Worm (Caenorhabditis elegans) whole organism, L1 larva: Measurements from ENCODE around the gene lgc-27.
A peak's percentile ranks its signal among the peaks of the same experiment; 100 is the strongest.

ENCODE experiments used
- C04F5.9 ChIP-seq: sonication (generic microtip); optimal IDR thresholded peaks from 2 replicates; lab custom pipeline; 2016; ENCODE audit warnings: missing genetic modification characterization, missing compliant biosample characterization
- C16A3.4 ChIP-seq: fragments of 150-350 bp; optimal IDR thresholded peaks from 2 replicates; lab custom pipeline; 2014; ENCODE audit warnings: missing biosample characterization, missing genetic modification characterization
- F16B12.6 ChIP-seq: fragments of 150-350 bp; optimal IDR thresholded peaks from 2 replicates; lab custom pipeline; 2014; ENCODE audit warnings: missing biosample characterization, missing genetic modification characterization
- alr-1 ChIP-seq: fragments of 200-800 bp; sonication (Bioruptor generic); optimal IDR thresholded peaks from 2 replicates; lab custom pipeline; 2018; ENCODE audit warnings: borderline replicate concordance, mild to moderate bottlenecking, missing genetic modification characterization, missing compliant biosample characterization
- ama-1 ChIP-seq: fragments of 150-350 bp; optimal IDR thresholded peaks from 2 replicates; lab custom pipeline; 2014
- blmp-1 ChIP-seq: fragments of 150-350 bp; optimal IDR thresholded peaks from 2 replicates; lab custom pipeline; 2014; ENCODE audit warnings: missing biosample characterization, missing genetic modification characterization
- ceh-63 ChIP-seq: fragments of 200-800 bp; sonication (Bioruptor generic); optimal IDR thresholded peaks from 2 replicates; lab custom pipeline; 2018; ENCODE audit warnings: mild to moderate bottlenecking, missing genetic modification characterization, missing compliant biosample characterization
- ceh-82 ChIP-seq, 3 experiments: fragments of 150-350 bp in 1 of 3; sonication (generic microtip) in 2 of 3; optimal IDR thresholded peaks; 2 replicates each; lab custom pipeline; 2014 to 2017; ENCODE audit warnings: missing biosample characterization in 3 of 3, missing genetic modification characterization in 3 of 3
- efl-3 ChIP-seq: fragments of 200-800 bp; sonication (Bioruptor generic); optimal IDR thresholded peaks from 2 replicates; lab custom pipeline; 2018; ENCODE audit warnings: mild to moderate bottlenecking, missing genetic modification characterization, missing compliant biosample characterization
- ets-5 ChIP-seq: fragments of 200-800 bp; sonication (Bioruptor generic); IDR thresholded peaks from 2 replicates; pipeline ENCODE4 v1.3.6; 2022; ENCODE audit warnings: missing genetic modification characterization, missing compliant biosample characterization
- fkh-10 ChIP-seq: sonication (generic microtip); optimal IDR thresholded peaks from 2 replicates; lab custom pipeline; 2017; ENCODE audit warnings: missing biosample characterization, missing genetic modification reagents, missing genetic modification characterization
- fos-1 ChIP-seq: fragments of 150-350 bp; optimal IDR thresholded peaks from 2 replicates; lab custom pipeline; 2014; ENCODE audit warnings: missing biosample characterization, missing genetic modification characterization
- grh-1 ChIP-seq: fragments of 200-800 bp; sonication (Bioruptor generic); IDR thresholded peaks from 2 replicates; pipeline ENCODE4 v1.3.6; 2022; ENCODE audit warnings: missing genetic modification reagents, missing genetic modification characterization, missing compliant biosample characterization
- isw-1 ChIP-seq: fragments of 200-800 bp; sonication (Bioruptor generic); IDR thresholded peaks from 2 replicates; pipeline ENCODE4 v1.3.6; 2022; ENCODE audit warnings: missing genetic modification characterization, missing compliant biosample characterization
- jun-1 ChIP-seq: fragments of 150-350 bp; optimal IDR thresholded peaks from 2 replicates; lab custom pipeline; 2014; ENCODE audit warnings: missing biosample characterization, missing genetic modification reagents, missing genetic modification characterization
- lin-13 ChIP-seq: fragments of 150-350 bp; optimal IDR thresholded peaks from 2 replicates; lab custom pipeline; 2014; ENCODE audit warnings: missing biosample characterization, missing genetic modification reagents, missing genetic modification characterization
- lin-35 ChIP-seq, 2 experiments: fragments of 150-350 bp; optimal IDR thresholded peaks; 2 replicates each; lab custom pipeline; 2014; ENCODE audit warnings: missing biosample characterization in 2 of 2, missing genetic modification characterization in 2 of 2, missing genetic modification reagents in 2 of 2
- lin-39 ChIP-seq: fragments of 150-350 bp; optimal IDR thresholded peaks from 2 replicates; lab custom pipeline; 2014; ENCODE audit warnings: missing biosample characterization, missing genetic modification reagents, missing genetic modification characterization
- lir-3 ChIP-seq: sonication (generic microtip); optimal IDR thresholded peaks from 2 replicates; lab custom pipeline; 2016; ENCODE audit warnings: mild to moderate bottlenecking, missing genetic modification characterization, moderate library complexity, missing compliant biosample characterization; ENCODE audit not compliant: poor library complexity
- lsy-2 ChIP-seq, 2 experiments: fragments of 150-350 bp; optimal IDR thresholded peaks; 2 replicates each; lab custom pipeline; 2014; ENCODE audit warnings: missing biosample characterization in 2 of 2, missing genetic modification characterization in 2 of 2
- mdl-1 ChIP-seq, 2 experiments: fragments of 150-350 bp; optimal IDR thresholded peaks; 2 replicates each; lab custom pipeline; 2014 to 2017; ENCODE audit warnings: missing biosample characterization in 2 of 2, missing genetic modification characterization in 2 of 2, inconsistent platforms in 1 of 2
- nhr-11 ChIP-seq: fragments of 150-350 bp; optimal IDR thresholded peaks from 2 replicates; lab custom pipeline; 2014; ENCODE audit warnings: missing biosample characterization, missing genetic modification characterization
- nhr-19 ChIP-seq: fragments of 200-800 bp; sonication (Bioruptor generic); conservative IDR thresholded peaks from 2 replicates; pipeline ENCODE4 v1.3.6; 2022; ENCODE audit warnings: missing genetic modification characterization, missing compliant biosample characterization
- nhr-20 ChIP-seq: sonication (generic microtip); optimal IDR thresholded peaks from 2 replicates; lab custom pipeline; 2016; ENCODE audit warnings: mild to moderate bottlenecking, missing genetic modification characterization, missing compliant biosample characterization
- nhr-237 ChIP-seq: fragments of 150-350 bp; optimal IDR thresholded peaks from 2 replicates; lab custom pipeline; 2014; ENCODE audit warnings: missing biosample characterization, missing genetic modification characterization
- nhr-76 ChIP-seq: sonication (generic microtip); optimal IDR thresholded peaks from 2 replicates; lab custom pipeline; 2017; ENCODE audit warnings: missing biosample characterization, missing genetic modification characterization
- nhr-77 ChIP-seq: fragments of 150-350 bp; optimal IDR thresholded peaks from 2 replicates; lab custom pipeline; 2014; ENCODE audit warnings: missing biosample characterization, missing genetic modification characterization
- pax-3 ChIP-seq: fragments of 200-800 bp; sonication (Bioruptor generic); optimal IDR thresholded peaks from 2 replicates; lab custom pipeline; 2018; ENCODE audit warnings: mild to moderate bottlenecking, missing genetic modification characterization, moderate library complexity, missing compliant biosample characterization
- swsn-7 ChIP-seq: sonication (generic microtip); optimal IDR thresholded peaks from 2 replicates; lab custom pipeline; 2016; ENCODE audit warnings: missing genetic modification characterization, missing compliant biosample characterization
- unc-130 ChIP-seq: fragments of 150-350 bp; optimal IDR thresholded peaks from 2 replicates; lab custom pipeline; 2017; ENCODE audit warnings: missing biosample characterization, missing genetic modification characterization, inconsistent platforms
- unc-30 ChIP-seq: sonication (generic microtip); optimal IDR thresholded peaks from 2 replicates; lab custom pipeline; 2017; ENCODE audit warnings: missing biosample characterization, missing genetic modification characterization
- unc-62 ChIP-seq: fragments of 150-350 bp; optimal IDR thresholded peaks from 2 replicates; lab custom pipeline; 2014; ENCODE audit warnings: missing biosample characterization, missing genetic modification reagents, missing genetic modification characterization
- vab-15 ChIP-seq: sonication (generic microtip); optimal IDR thresholded peaks from 2 replicates; lab custom pipeline; 2017; ENCODE audit warnings: missing genotype, mild to moderate bottlenecking, missing genetic modification characterization, missing compliant biosample characterization
- zip-4 ChIP-seq: fragments of 200-800 bp; sonication (Bioruptor generic); optimal IDR thresholded peaks from 2 replicates; lab custom pipeline; 2018; ENCODE audit warnings: mild to moderate bottlenecking, missing genetic modification characterization, moderate library complexity, missing compliant biosample characterization
- ztf-11 ChIP-seq, 2 experiments: sonication (generic microtip); optimal IDR thresholded peaks; 2 replicates each; lab custom pipeline; 2016 to 2017; ENCODE audit warnings: missing genetic modification characterization in 2 of 2, missing biosample characterization in 1 of 2, missing compliant biosample characterization in 1 of 2
- ztf-4 ChIP-seq: fragments of 150-350 bp; optimal IDR thresholded peaks from 2 replicates; lab custom pipeline; 2014; ENCODE audit warnings: missing biosample characterization, missing genetic modification characterization

lgc-27 gene

DNA sequence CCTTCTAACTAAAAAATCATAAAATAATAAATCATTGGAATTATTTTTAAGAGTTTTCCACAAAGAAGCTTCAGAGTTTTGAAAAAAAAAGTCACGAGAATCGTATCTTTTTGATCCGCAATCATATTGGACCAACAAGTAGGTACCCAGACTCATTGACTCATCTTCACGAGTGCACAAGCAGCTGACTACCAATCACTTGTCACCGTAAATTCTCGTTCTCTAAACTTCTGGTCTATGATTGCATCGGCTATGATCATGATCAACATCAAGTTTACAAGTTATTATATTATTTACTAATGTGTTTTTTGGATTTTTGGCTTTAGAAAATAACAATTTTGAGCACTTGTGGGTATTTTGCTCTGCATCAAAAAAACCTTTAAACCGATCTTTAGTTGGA, 27.4 kb downstream of the lgc-27 start (continued):
- TF ChIP-seq C16A3.4 (tag; lab: Kevin White, UChicago): no peak
- TF ChIP-seq, all 84 proteins: peak for 7

DNA sequence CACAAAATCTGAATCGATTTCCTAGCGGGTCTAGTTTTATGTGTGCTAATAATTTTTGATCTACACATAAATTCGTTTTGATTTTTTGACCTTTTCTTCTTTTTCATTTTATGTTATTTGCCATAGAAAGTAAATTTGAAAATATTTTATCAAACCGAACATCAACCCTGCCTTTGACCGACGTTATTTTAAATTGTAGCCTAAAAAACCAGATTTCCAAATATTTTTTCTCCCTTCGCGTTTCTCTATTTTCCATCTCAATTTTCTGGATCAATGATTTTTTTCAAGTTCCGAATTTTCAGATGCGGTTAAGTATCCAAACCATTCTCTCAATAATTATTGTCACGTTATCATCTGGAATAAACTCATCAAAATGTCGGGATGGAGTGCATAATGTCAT, 29.0 kb downstream of the lgc-27 start, which contains the start of gene T05A7.1:
TSS of gene T05A7.1 (plus strand) at position 301 of the 400 bp plus-strand sequence.
- TF ChIP-seq ceh-63 (GFP tag; lab: Kevin White, UChicago) (no peak), fos-1 (tag; lab: Kevin White, UChicago) (no peak), C04F5.9 (no peak), ets-5 (no peak), F16B12.6 (tag; lab: Kevin White, UChicago) (no peak)

DNA sequence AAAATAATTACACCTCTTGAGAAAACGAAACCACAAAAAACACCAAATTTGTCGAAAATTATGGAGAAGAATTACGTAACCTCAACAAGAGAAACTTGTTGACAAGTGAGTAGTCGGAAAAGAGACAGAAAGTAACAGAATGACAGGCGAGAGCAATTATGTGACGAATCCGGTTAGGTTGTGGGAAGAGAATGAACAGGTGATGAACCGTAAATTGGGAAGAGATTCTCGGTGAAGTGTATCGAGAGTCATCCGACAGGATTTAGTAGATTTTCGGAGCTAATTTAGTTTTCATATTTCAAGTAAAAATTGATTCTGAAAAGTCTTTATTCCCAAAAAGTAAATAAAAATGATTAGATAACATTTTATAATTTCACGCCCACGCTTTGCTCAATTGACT, 32.5 kb downstream of the lgc-27 start, which contains the start of gene T05A7.7:
TSS of gene T05A7.7 (minus strand) at position 101 of the 400 bp plus-strand sequence.
- TF ChIP-seq blmp-1 (tag; lab: Kevin White, UChicago) (peak; percentile 43), alr-1 (tag; lab: Kevin White, UChicago) (no peak), nhr-237 (no peak)

DNA sequence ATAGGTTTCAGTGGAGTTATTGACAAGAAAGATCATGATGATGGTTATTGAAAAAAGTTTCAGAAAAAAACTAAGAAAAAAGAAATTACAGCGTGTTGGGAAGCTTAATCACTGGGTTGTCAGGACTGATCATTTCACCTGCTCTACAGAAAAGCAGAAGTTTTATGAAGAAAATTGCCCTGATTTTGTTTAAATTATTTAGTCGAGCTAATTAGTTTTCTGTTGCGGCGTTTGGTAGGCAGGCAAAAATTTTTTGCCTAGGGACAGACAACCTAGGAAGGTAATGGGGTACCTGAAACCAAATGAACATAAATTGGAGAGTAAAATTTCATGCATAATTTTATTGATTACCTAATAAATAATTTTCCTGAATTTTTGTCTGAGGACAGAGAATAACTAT, 34.8 kb downstream of the lgc-27 start, which contains the start of gene sre-40:
TSS of gene sre-40 (minus strand) at position 101 of the 400 bp plus-strand sequence.
- TF ChIP-seq pax-3 (tag; lab: Kevin White, UChicago): no peak
- TF ChIP-seq F16B12.6 (tag; lab: Kevin White, UChicago): no peak
- TF ChIP-seq zip-4 (GFP tag; lab: Kevin White, UChicago): no peak
- TF ChIP-seq blmp-1 (tag; lab: Kevin White, UChicago): no peak
- no peak for TF ChIP-seq grh-1 (GFP tag; lab: Robert Waterston, UW)
- no peak for TF ChIP-seq fos-1 (tag; lab: Kevin White, UChicago)
- no peak for TF ChIP-seq efl-3
- no peak for TF ChIP-seq ets-5
- no peak for TF ChIP-seq unc-62 (GFP tag; lab: Kevin White, UChicago)
- no peak for TF ChIP-seq mdl-1 (tag; optimal IDR thresholded peaks at IDR 0.05; lab: Kevin White, UChicago)
- no peak for TF ChIP-seq lin-35 (GFP tag; optimal IDR thresholded peaks at IDR 0.05; lab: Kevin White, UChicago)
- no peak for TF ChIP-seq C16A3.4 (tag; lab: Kevin White, UChicago)
- no peak for TF ChIP-seq nhr-77
- no peak for TF ChIP-seq ceh-82 (tag; optimal IDR thresholded peaks at IDR 0.05; lab: Kevin White, UChicago)
- TF ChIP-seq vab-15: no peak
- no peak for TF ChIP-seq isw-1 (GFP tag; lab: Robert Waterston, UW)

ce11 chrII:4684852-4685251, 36.0 kb downstream of the lgc-27 start:
- no peak for TF ChIP-seq swsn-7 (tag; lab: Kevin White, UChicago)
- no peak for TF ChIP-seq vab-15
- no peak for TF ChIP-seq nhr-20 (tag; lab: Kevin White, UChicago)
- no peak for TF ChIP-seq nhr-19
- no peak for TF ChIP-seq nhr-11 (tag; lab: Kevin White, UChicago)
- TF ChIP-seq lir-3 (tag; lab: Kevin White, UChicago): no peak
- TF ChIP-seq unc-130: no peak
- TF ChIP-seq ztf-11 (tag; optimal IDR thresholded peaks at IDR 0.05; lab: Kevin White, UChicago): no peak
- TF ChIP-seq unc-30 (tag; lab: Kevin White, UChicago): no peak
- no peak for TF ChIP-seq nhr-76 (tag; lab: Kevin White, UChicago)
- TF ChIP-seq fkh-10: no peak
- no peak for TF ChIP-seq lsy-2 (tag; optimal IDR thresholded peaks at IDR 0.05; lab: Kevin White, UChicago)
- TF ChIP-seq jun-1: no peak
- no peak for TF ChIP-seq lin-39
- no peak for TF ChIP-seq pax-3 (tag; lab: Kevin White, UChicago)
- no peak for TF ChIP-seq ama-1 (lab: Kevin White, UChicago)
- no peak for TF ChIP-seq ztf-4
- no peak for TF ChIP-seq lin-13 (GFP tag; lab: Kevin White, UChicago)
